Worm (Caenorhabditis elegans) whole organism, L1 larva: ENCODE results near the gene cest-9.2.

Experiments
- Y116A8C.19 ChIP-seq: sonication (generic microtip); optimal IDR thresholded peaks from 2 replicates; lab custom pipeline; 2016; ENCODE audit warnings: missing compliant biosample characterization, missing genetic modification characterization, borderline replicate concordance
- aly-2 ChIP-seq: fragments of 150-350 bp; optimal IDR thresholded peaks from 2 replicates; lab custom pipeline; 2014; ENCODE audit warnings: missing biosample characterization, missing genetic modification characterization
- ama-1 ChIP-seq: fragments of 150-350 bp; optimal IDR thresholded peaks from 2 replicates; lab custom pipeline; 2014
- ets-5 ChIP-seq: fragments of 200-800 bp; sonication (Bioruptor generic); IDR thresholded peaks from 2 replicates; pipeline ENCODE4 v1.3.6; 2022; ENCODE audit warnings: missing genetic modification characterization, missing compliant biosample characterization
- unc-86 ChIP-seq: sonication (generic microtip); optimal IDR thresholded peaks from 2 replicates; lab custom pipeline; 2016; ENCODE audit warnings: missing genetic modification characterization, missing compliant biosample characterization

DNA sequence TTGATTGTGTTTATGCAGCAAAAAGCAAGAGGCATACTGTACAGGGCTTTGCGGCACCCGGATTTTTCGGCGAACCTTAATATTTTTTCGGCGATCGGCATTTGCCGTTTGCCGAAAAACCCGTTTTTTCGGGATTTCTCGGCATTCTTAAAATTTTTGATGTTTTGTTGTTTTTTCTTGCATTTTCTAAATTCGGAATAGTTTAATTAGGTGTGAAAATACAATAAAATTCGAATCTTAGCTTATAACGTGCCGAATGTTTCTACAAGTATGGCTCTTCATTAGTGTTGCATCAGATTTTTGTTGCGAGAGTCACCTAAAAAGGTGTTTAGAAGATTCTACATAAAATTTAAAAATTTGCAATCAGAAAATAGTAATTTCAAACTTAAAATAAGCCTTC lies 53.7 kb downstream of the cest-9.2 start, which contains the start of gene C04B4.6:
- TF ChIP-seq Y116A8C.19 (tag; lab: Kevin White, UChicago) (no peak), aly-2 (tag; lab: Kevin White, UChicago) (no peak), unc-86 (tag; lab: Kevin White, UChicago) (no peak), ama-1 (no peak), ets-5 (no peak)
